Fruit fly (Drosophila melanogaster): ENCODE measurements around the gene CG31445.

- TF ChIP-seq CG9705 (GFP tag; optimal IDR thresholded peaks at IDR 0.05) (no peak), psq (GFP tag; optimal IDR thresholded peaks at IDR 0.05) (no peak), brk (GFP tag; optimal IDR thresholded peaks at IDR 0.05) (no peak), woc (GFP tag; optimal IDR thresholded peaks at IDR 0.05) (no peak), jim (GFP tag; optimal IDR thresholded peaks at IDR 0.05) (no peak), dl (GFP tag; optimal IDR thresholded peaks at IDR 0.05; ENCODE audit: insufficient read depth in 1 of 2, partially characterized antibody in 2 of 2) (no peak), sage (GFP tag; optimal IDR thresholded peaks at IDR 0.05) (no peak), ey (GFP tag; optimal IDR thresholded peaks at IDR 0.05) (no peak)
These were observed 15.0 kb upstream of the CG31445 start for dm6 chr3R:29259466-29260132.
